Fruit fly (Drosophila melanogaster): Measurements from ENCODE around the gene CG42446.

The CG42446 gene

DNA sequence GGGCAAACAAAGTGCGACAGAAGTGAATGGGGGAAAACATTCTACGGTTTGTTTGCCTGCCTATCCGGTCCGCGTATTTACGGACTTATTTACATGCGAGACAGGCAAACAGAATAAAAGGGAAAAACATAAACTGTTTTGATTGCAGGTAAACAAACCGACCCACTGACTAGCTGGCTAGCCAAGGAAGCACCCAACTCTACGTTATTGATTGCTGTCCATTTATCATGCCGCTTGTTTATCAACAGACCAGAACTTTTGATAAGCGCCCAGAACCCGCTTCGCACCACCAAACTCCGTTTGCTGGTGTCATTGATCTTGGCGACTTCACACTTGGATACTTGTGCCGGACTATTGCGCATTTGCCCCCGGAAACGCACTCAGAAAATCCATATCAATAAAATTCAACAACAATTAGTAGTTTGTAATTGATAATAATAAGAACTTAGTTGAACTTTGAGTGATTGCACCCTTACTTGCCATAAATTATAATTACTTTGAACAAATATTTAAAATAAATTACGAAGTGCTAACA, 28.0 kb downstream of the CG42446 start (continued):
- TF ChIP-seq Lpt (GFP tag; optimal IDR thresholded peaks at IDR 0.05) (no peak), stwl (tag; optimal IDR thresholded peaks at IDR 0.05) (no peak), ems (GFP tag; optimal IDR thresholded peaks at IDR 0.05) (peak; percentile 62), Hr78 (GFP tag; optimal IDR thresholded peaks at IDR 0.05) (peak in 1 of 2 experiments; percentile 32), Elba2 (GFP tag; optimal IDR thresholded peaks at IDR 0.05) (no peak), odd (GFP tag; optimal IDR thresholded peaks at IDR 0.05) (peak; percentile 77), exex (tag; optimal IDR thresholded peaks at IDR 0.05) (peak; percentile 52), Nf-YC (tag; optimal IDR thresholded peaks at IDR 0.05) (no peak), Poxn (GFP tag; IDR thresholded peaks at IDR 0.05) (no peak), grn (GFP tag; optimal IDR thresholded peaks at IDR 0.05) (peak; percentile 77), bbx (GFP tag; IDR thresholded peaks at IDR 0.05; ENCODE audit: partially characterized antibody) (no peak), CkIIα-i1 (GFP tag; IDR thresholded peaks at IDR 0.05) (no peak), CG10565 (GFP tag; optimal IDR thresholded peaks at IDR 0.05) (no peak), toy (GFP tag; IDR thresholded peaks at IDR 0.05) (peak; percentile 56; the same call in 1 of the 2 replicates), CG7357 (GFP tag; IDR thresholded peaks at IDR 0.05) (no peak), CG12155 (GFP tag; optimal IDR thresholded peaks at IDR 0.05) (peak; percentile 1), CG17385 (GFP tag; optimal IDR thresholded peaks at IDR 0.05) (peak; percentile 44), CG4282 (GFP tag; optimal IDR thresholded peaks at IDR 0.05) (no peak), Sry-δ (GFP tag; optimal IDR thresholded peaks at IDR 0.05) (no peak), croc (GFP tag; conservative IDR thresholded peaks at IDR 0.05) (no peak; the same call in 2 of the 3 replicates), gem (tag; optimal IDR thresholded peaks at IDR 0.05) (peak; percentile 47), pb (GFP tag; optimal IDR thresholded peaks at IDR 0.05) (peak; percentile 15), mam (GFP tag; optimal IDR thresholded peaks at IDR 0.05) (peak; percentile 31), CG3065 (GFP tag; optimal IDR thresholded peaks at IDR 0.05) (peak; percentile 60), CG15073 (GFP tag; optimal IDR thresholded peaks at IDR 0.05) (peak; percentile 22), CG13894 (tag; optimal IDR thresholded peaks at IDR 0.05) (no peak), h (optimal IDR thresholded peaks at IDR 0.05) (no peak), sens (GFP tag) (peak; percentile 96), ATbp (GFP tag; optimal IDR thresholded peaks at IDR 0.05) (peak; percentile 83), Atf3 (GFP tag; optimal IDR thresholded peaks at IDR 0.05) (peak; percentile 62), mld (GFP tag; IDR thresholded peaks at IDR 0.05; ENCODE audit: partially characterized antibody) (no peak), twi (tag; optimal IDR thresholded peaks at IDR 0.05) (peak; percentile 35), Optix (GFP tag; IDR thresholded peaks at IDR 0.05) (0 out of 3 replicates have a peak, but pooled peaks have one; percentile 36), disco-r (GFP tag; optimal IDR thresholded peaks at IDR 0.05) (no peak), CG9932 (GFP tag; IDR thresholded peaks at IDR 0.05) (0 out of 2 replicates have a peak, but pooled peaks have one; percentile 35), hth (optimal IDR thresholded peaks at IDR 0.05) (no peak), Antp (GFP tag; optimal IDR thresholded peaks at IDR 0.05) (peak; percentile 8), CG11560 (tag; IDR thresholded peaks at IDR 0.05) (peak; percentile 52; the same call in 1 of the 3 replicates), CG1603 (tag; optimal IDR thresholded peaks at IDR 0.05) (peak; percentile 80), ato (GFP tag; IDR thresholded peaks at IDR 0.05; ENCODE audit: partially characterized antibody) (no peak), CG12769 (tag; optimal IDR thresholded peaks at IDR 0.05) (peak; percentile 79), psq (GFP tag; optimal IDR thresholded peaks at IDR 0.05) (peak; percentile 30), Oaz (GFP tag; IDR thresholded peaks at IDR 0.05) (no peak), CG14441 (GFP tag; IDR thresholded peaks at IDR 0.05) (peak; percentile 48; the same call in 1 of the 2 replicates), E2f2 (GFP tag; IDR thresholded peaks at IDR 0.05) (peak; percentile 58; the same call in 1 of the 2 replicates), Lhr (GFP tag; optimal IDR thresholded peaks at IDR 0.05) (peak; percentile 78), cg (GFP tag; optimal IDR thresholded peaks at IDR 0.05) (no peak), rib (GFP tag; IDR thresholded peaks at IDR 0.05) (peak; percentile 68; the same call in 1 of the 2 replicates), lov (optimal IDR thresholded peaks at IDR 0.05) (no peak), lov (GFP tag; IDR thresholded peaks at IDR 0.05) (peak; percentile 61; the same call in 1 of the 3 replicates), luna (GFP tag; optimal IDR thresholded peaks at IDR 0.05) (no peak)
